Worm (Caenorhabditis elegans): ENCODE data around the gene usip-1.

DNA sequence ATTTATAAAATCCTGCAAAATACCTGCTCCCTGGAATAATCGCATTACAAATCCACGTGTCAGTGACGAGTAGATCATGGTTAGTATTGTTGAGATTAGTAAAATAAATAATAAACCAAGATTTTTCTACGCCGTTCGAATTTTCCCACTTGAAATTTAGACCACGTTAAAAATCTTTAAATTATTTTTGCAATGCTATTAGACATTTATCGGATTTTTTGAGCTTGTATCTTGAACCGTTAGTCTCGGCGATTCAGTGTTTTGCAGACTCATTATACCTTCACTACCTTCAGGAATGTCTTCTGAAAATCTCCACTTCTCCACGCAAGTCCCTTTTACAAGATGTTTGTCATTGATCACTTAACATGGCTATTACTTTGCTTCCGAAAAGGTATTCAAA is 21.8 kb downstream of the usip-1 start, which contains the start of gene C27A7.5:
- TF ChIP-seq dao-5 (tag; optimal IDR thresholded peaks at IDR 0.05) (no peak), him-1 (tag; optimal IDR thresholded peaks at IDR 0.05) (no peak), W03F9.2 (tag; optimal IDR thresholded peaks at IDR 0.05) (no peak)

All from whole organism, L4/young adult.